Worm (Caenorhabditis elegans) whole organism, L3 larva: ENCODE data around the gene T19H5.7.

Experiments
- R02D3.7 ChIP-seq: fragments of 150-350 bp; optimal IDR thresholded peaks from 2 replicates; lab custom pipeline; 2014; ENCODE audit warnings: missing biosample characterization, missing genetic modification characterization
- elt-3 ChIP-seq, 3 experiments: fragments of 150-350 bp in 1 of 3; sonication (generic microtip) in 2 of 3; optimal IDR thresholded peaks; 2 replicates in 2 of 3; 4 replicates in 1 of 3; lab custom pipeline; 2014 to 2017; ENCODE audit warnings: missing biosample characterization in 3 of 3, missing genetic modification characterization in 3 of 3
- fkh-10 ChIP-seq: sonication (generic microtip); optimal IDR thresholded peaks from 2 replicates; lab custom pipeline; 2017; ENCODE audit warnings: missing biosample characterization, missing genetic modification reagents, missing genetic modification characterization
- lin-15B ChIP-seq: fragments of 150-350 bp; optimal IDR thresholded peaks from 2 replicates; lab custom pipeline; 2014; ENCODE audit warnings: missing biosample characterization, missing genetic modification characterization
- lin-39 ChIP-seq: fragments of 150-350 bp; optimal IDR thresholded peaks from 2 replicates; lab custom pipeline; 2018; ENCODE audit warnings: missing biosample characterization, missing genetic modification reagents, missing genetic modification characterization
- nhr-11 ChIP-seq: fragments of 150-350 bp; optimal IDR thresholded peaks from 2 replicates; lab custom pipeline; 2014; ENCODE audit warnings: missing biosample characterization, missing genetic modification characterization
- nhr-237 ChIP-seq: fragments of 150-350 bp; optimal IDR thresholded peaks from 2 replicates; lab custom pipeline; 2014; ENCODE audit warnings: missing biosample characterization, missing genetic modification characterization
- skn-1 ChIP-seq: fragments of 150-350 bp; optimal IDR thresholded peaks from 2 replicates; lab custom pipeline; 2014; ENCODE audit warnings: missing biosample characterization, missing genetic modification characterization
- tbx-2 ChIP-seq: sonication (generic microtip); optimal IDR thresholded peaks from 2 replicates; lab custom pipeline; 2016; ENCODE audit warnings: mild to moderate bottlenecking, missing genetic modification characterization, missing compliant biosample characterization
- unc-62 ChIP-seq: fragments of 150-350 bp; sonication (generic microtip); optimal IDR thresholded peaks from 4 replicates; lab custom pipeline; 2014; ENCODE audit warnings: missing biosample characterization, missing genetic modification reagents, missing genetic modification characterization
- zag-1 ChIP-seq: fragments of 150-350 bp; optimal IDR thresholded peaks from 2 replicates; lab custom pipeline; 2014; ENCODE audit warnings: missing biosample characterization, missing genetic modification characterization

DNA sequence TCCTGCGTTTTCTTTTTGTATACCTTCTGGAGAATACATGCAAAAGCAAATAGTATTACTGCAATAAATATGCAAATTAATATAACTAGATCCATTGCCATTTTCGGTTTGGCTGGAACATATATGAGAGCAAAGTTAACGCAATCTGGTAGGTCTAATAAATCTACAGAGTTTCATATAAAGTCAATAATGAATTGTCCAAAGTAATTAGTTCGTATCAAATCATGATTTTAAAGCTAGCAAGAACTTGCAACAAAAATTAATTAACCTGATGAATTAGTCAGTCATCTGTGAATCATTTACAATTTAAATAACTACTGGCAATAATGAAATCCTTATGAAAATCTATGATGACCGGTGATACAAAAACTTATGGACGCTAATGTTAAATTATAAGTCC lies 34.5 kb downstream of the T19H5.7 start, which contains the start of gene R09D1.13:
- TF ChIP-seq zag-1 (tag; lab: Kevin White, UChicago) (no peak), lin-39 (no peak), nhr-237 (no peak), unc-62 (no peak), lin-15B (no peak), skn-1 (tag; lab: Kevin White, UChicago) (no peak), elt-3 (tag; optimal IDR thresholded peaks at IDR 0.05; lab: Kevin White, UChicago) (no peak), tbx-2 (tag; lab: Kevin White, UChicago) (no peak), nhr-11 (no peak), fkh-10 (GFP tag; lab: Kevin White, UChicago) (no peak), R02D3.7 (tag; lab: Kevin White, UChicago) (no peak)
